Worm (Caenorhabditis elegans) whole organism, early embryonic: ENCODE results near the gene ekl-5.

Experiments used
- F13C5.2 ChIP-seq: sonication (generic microtip); optimal IDR thresholded peaks from 2 replicates; lab custom pipeline; 2017; ENCODE audit warnings: mild to moderate bottlenecking, missing genetic modification characterization, inconsistent platforms, missing compliant biosample characterization
- ama-1 ChIP-seq: fragments of 150-350 bp; optimal IDR thresholded peaks from 2 replicates; lab custom pipeline; 2014
- ceh-13 ChIP-seq: fragments of 200-800 bp; sonication (Bioruptor generic); optimal IDR thresholded peaks from 2 replicates; lab custom pipeline; 2018; ENCODE audit warnings: mild to moderate bottlenecking, missing genetic modification characterization, missing compliant biosample characterization
- hmg-4 ChIP-seq: fragments of 200-800 bp; sonication (Bioruptor generic); optimal IDR thresholded peaks from 2 replicates; lab custom pipeline; 2018; ENCODE audit warnings: mild to moderate bottlenecking, missing genetic modification characterization, missing compliant biosample characterization
- hnd-1 ChIP-seq: sonication (generic microtip); optimal IDR thresholded peaks from 2 replicates; lab custom pipeline; 2016; ENCODE audit warnings: missing genetic modification characterization, missing compliant biosample characterization
- sea-1 ChIP-seq: fragments of 200-800 bp; sonication (Bioruptor generic); conservative IDR thresholded peaks from 2 replicates; pipeline ENCODE4 v1.3.6; 2022; ENCODE audit warnings: missing genetic modification characterization, missing compliant biosample characterization

DNA sequence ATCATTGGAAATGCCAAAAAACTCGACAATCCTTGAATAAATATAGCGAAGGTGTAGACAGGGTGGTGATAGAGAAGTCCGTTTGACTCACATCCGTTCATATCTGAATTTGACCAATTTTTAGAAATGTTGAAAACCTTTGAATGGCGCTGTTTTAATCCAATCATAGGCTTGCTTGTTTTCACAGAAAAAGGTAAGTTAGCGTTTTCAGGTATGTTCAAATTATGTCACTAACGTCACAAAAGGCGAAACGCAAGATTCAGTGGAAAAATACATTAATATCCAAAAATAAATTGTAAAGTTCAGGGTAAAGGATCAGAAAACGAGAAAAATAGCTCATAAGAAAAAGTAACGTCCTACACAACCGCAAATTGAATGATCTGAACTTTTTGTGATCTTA, 16.9 kb downstream of the ekl-5 start, which contains the start of gene sra-38:
- no peak for TF ChIP-seq hnd-1 (tag; lab: Kevin White, UChicago)
- TF ChIP-seq ceh-13 (GFP tag; lab: Kevin White, UChicago): no peak
- TF ChIP-seq sea-1: no peak
- TF ChIP-seq ama-1: no peak
- no peak for TF ChIP-seq hmg-4 (GFP tag; lab: Kevin White, UChicago)
- no peak for TF ChIP-seq F13C5.2 (tag; lab: Kevin White, UChicago)
